Fruit fly (Drosophila melanogaster): ENCODE results near the gene Trmt61.

The Trmt61 gene

DNA sequence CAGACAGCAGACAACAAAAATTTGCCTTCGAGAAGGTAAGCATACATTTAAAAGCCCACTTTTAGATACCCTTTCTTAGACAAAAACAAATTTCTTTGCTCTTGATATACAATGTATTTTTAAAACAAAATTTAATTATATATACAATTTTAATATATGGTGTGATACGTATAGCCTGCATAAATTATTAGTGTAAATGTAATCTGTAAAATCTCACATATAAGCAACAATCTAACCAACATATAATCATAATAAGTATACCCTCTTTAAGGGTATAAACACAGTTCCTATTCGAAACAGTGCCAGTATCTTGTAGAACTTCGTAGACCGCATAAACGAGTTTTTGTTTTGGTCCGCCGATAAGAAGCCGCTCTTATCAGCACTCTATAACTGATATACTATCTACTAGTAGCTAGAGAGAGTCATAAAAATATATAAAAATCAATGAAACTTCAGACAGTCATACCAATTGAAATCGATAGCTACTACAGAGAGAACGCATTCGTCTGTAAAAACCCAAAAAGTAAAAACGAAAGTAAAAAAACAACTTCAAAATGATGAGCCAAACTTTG lies 44.9 kb upstream of the Trmt61 start, which contains the start of gene Kaz-m1 (continued):
- TF ChIP-seq tap (tag; optimal IDR thresholded peaks at IDR 0.05), result peak; percentile 59
- TF ChIP-seq cwo (GFP tag; optimal IDR thresholded peaks at IDR 0.05), result peak; percentile 47
- TF ChIP-seq H2.0 (GFP tag; IDR thresholded peaks at IDR 0.05), result 0 out of 2 replicates have a peak, but pooled peaks have one; percentile 11
- no peak for TF ChIP-seq inv (GFP tag; IDR thresholded peaks at IDR 0.05; ENCODE audit: partially characterized antibody)
- TF ChIP-seq PHDP (tag; optimal IDR thresholded peaks at IDR 0.05), result peak; percentile 69
- no peak for TF ChIP-seq pzg (GFP tag; optimal IDR thresholded peaks at IDR 0.05)
- TF ChIP-seq bsh (GFP tag; optimal IDR thresholded peaks at IDR 0.05), result peak in 1 of 2 experiments; percentile 78
- TF ChIP-seq schlank (tag; optimal IDR thresholded peaks at IDR 0.05), result no peak
- TF ChIP-seq Gsc (GFP tag; IDR thresholded peaks at IDR 0.05), result no peak
- 0 out of 2 replicates have a peak, but pooled peaks have one; percentile 6 for TF ChIP-seq Taf1 (GFP tag; IDR thresholded peaks at IDR 0.05)
- TF ChIP-seq usp (GFP tag; optimal IDR thresholded peaks at IDR 0.05), result no peak
- peak; percentile 50 for TF ChIP-seq Dek (tag; optimal IDR thresholded peaks at IDR 0.05)
- TF ChIP-seq Oaz (GFP tag; IDR thresholded peaks at IDR 0.05), result no peak
- peak; percentile 53; the same call in 1 of the 2 replicates for TF ChIP-seq vvl (GFP tag; IDR thresholded peaks at IDR 0.05)
- TF ChIP-seq Stat92E (GFP tag; optimal IDR thresholded peaks at IDR 0.05), result peak in 1 of 3 experiments; percentile 51
- peak; percentile 31 for TF ChIP-seq CG3281 (GFP tag; optimal IDR thresholded peaks at IDR 0.05)
- TF ChIP-seq sob (GFP tag; IDR thresholded peaks at IDR 0.05), result 0 out of 2 replicates have a peak, but pooled peaks have one; percentile 24
- no peak for TF ChIP-seq cad (GFP tag; optimal IDR thresholded peaks at IDR 0.05)
- TF ChIP-seq MESR4 (GFP tag; optimal IDR thresholded peaks at IDR 0.05), result no peak
- peak; percentile 50 for TF ChIP-seq CG4820 (GFP tag; optimal IDR thresholded peaks at IDR 0.05)
- no peak for TF ChIP-seq CG12071 (GFP tag; optimal IDR thresholded peaks at IDR 0.05)
- peak; percentile 80 for TF ChIP-seq CG18262 (tag; optimal IDR thresholded peaks at IDR 0.05)
- 0 out of 2 replicates have a peak, but pooled peaks have one; percentile 28 for TF ChIP-seq stc (GFP tag; IDR thresholded peaks at IDR 0.05)
- peak; percentile 14 for TF ChIP-seq CG3407 (GFP tag; optimal IDR thresholded peaks at IDR 0.05)
- peak; percentile 39 for TF ChIP-seq Med (GFP tag)
- peak; percentile 1 for TF ChIP-seq CG6765 (GFP tag; optimal IDR thresholded peaks at IDR 0.05)
- TF ChIP-seq CG10979 (tag; optimal IDR thresholded peaks at IDR 0.05), result peak; percentile 79
- no peak for TF ChIP-seq vfl (GFP tag; optimal IDR thresholded peaks at IDR 0.05)
- no peak for TF ChIP-seq Mad (GFP tag; optimal IDR thresholded peaks at IDR 0.05)
- peak; percentile 82 for TF ChIP-seq gem (tag; optimal IDR thresholded peaks at IDR 0.05)
- no peak for TF ChIP-seq NfI (GFP tag; optimal IDR thresholded peaks at IDR 0.05)
- peak in 1 of 2 experiments; percentile 22 for TF ChIP-seq Hr78 (GFP tag; optimal IDR thresholded peaks at IDR 0.05)
- no peak for TF ChIP-seq Tbp (GFP tag; optimal IDR thresholded peaks at IDR 0.05)
- TF ChIP-seq Fer1 (GFP tag; optimal IDR thresholded peaks at IDR 0.05), result peak; percentile 29
- no peak for TF ChIP-seq CG3838 (GFP tag; optimal IDR thresholded peaks at IDR 0.05)
- 0 out of 2 replicates have a peak, but pooled peaks have one; percentile 13 for TF ChIP-seq CG10366 (GFP tag; IDR thresholded peaks at IDR 0.05)
- no peak for TF ChIP-seq amos (GFP tag; IDR thresholded peaks at IDR 0.05; ENCODE audit: partially characterized antibody)
- TF ChIP-seq zen (tag; optimal IDR thresholded peaks at IDR 0.05), result peak; percentile 26
- peak; percentile 38; the same call in 1 of the 2 replicates for TF ChIP-seq CG32767 (GFP tag; IDR thresholded peaks at IDR 0.05)
- TF ChIP-seq Nf-YC (tag; optimal IDR thresholded peaks at IDR 0.05), result peak; percentile 32
- peak; percentile 39 for TF ChIP-seq CG8281 (tag; optimal IDR thresholded peaks at IDR 0.05)
- no peak for TF ChIP-seq CG10543 (GFP tag; optimal IDR thresholded peaks at IDR 0.05)
- TF ChIP-seq CG2678 (tag; optimal IDR thresholded peaks at IDR 0.05), result peak; percentile 81
- TF ChIP-seq en (GFP tag; optimal IDR thresholded peaks at IDR 0.05), result no peak
- peak; percentile 99 for TF ChIP-seq D19A (tag; optimal IDR thresholded peaks at IDR 0.05)
- no peak for TF ChIP-seq CG16779 (GFP tag; IDR thresholded peaks at IDR 0.05)
- TF ChIP-seq CG9437 (GFP tag; optimal IDR thresholded peaks at IDR 0.05), result peak; percentile 42
- peak; percentile 49 for TF ChIP-seq Hmr (GFP tag; optimal IDR thresholded peaks at IDR 0.05)
- TF ChIP-seq insv (GFP tag; optimal IDR thresholded peaks at IDR 0.05), result peak in 1 of 2 experiments; percentile 2
